Fruit fly (Drosophila melanogaster) whole organism, embryonic: Measurements from ENCODE around the gene TwdlE.
A peak's percentile ranks its signal among the peaks of the same experiment; 100 is the strongest.

ENCODE experiments used
- CG11504 ChIP-seq: fragments of 200-800 bp; sonication (Bioruptor generic); optimal IDR thresholded peaks from 3 replicates; lab custom pipeline; 2019; ENCODE audit warnings: missing biosample characterization, mild to moderate bottlenecking, missing genetic modification characterization, moderate library complexity
- CG11723 ChIP-seq: fragments of 200-800 bp; sonication (Bioruptor generic); optimal IDR thresholded peaks from 2 replicates; lab custom pipeline; 2017; ENCODE audit warnings: missing biosample characterization, mild to moderate bottlenecking, missing genetic modification characterization
- CG12155 ChIP-seq: fragments of 200-800 bp; sonication (Bioruptor generic); optimal IDR thresholded peaks from 3 replicates; lab custom pipeline; 2016; ENCODE audit warnings: missing biosample characterization, missing genetic modification characterization
- CG12769 ChIP-seq: fragments of 200-800 bp; sonication (Bioruptor generic); optimal IDR thresholded peaks from 2 replicates; lab custom pipeline; 2019; ENCODE audit warnings: missing biosample characterization, mild to moderate bottlenecking, missing genetic modification characterization, moderate library complexity
- CG13296 ChIP-seq: fragments of 200-800 bp; sonication (Bioruptor generic); optimal IDR thresholded peaks from 3 replicates; lab custom pipeline; 2018; ENCODE audit warnings: missing biosample characterization, mild to moderate bottlenecking, missing genetic modification characterization
- CG13624 ChIP-seq: fragments of 200-800 bp; sonication (Bioruptor generic); optimal IDR thresholded peaks from 2 replicates; lab custom pipeline; 2016; ENCODE audit warnings: missing biosample characterization, missing genetic modification characterization
- CG14014 ChIP-seq: fragments of 200-800 bp; sonication (Bioruptor generic); IDR thresholded peaks from 2 replicates; pipeline ENCODE4 v1.3.6; 2022; ENCODE audit warnings: missing biosample characterization, missing genetic modification characterization
- CG14441 ChIP-seq: fragments of 200-800 bp; sonication (Bioruptor generic); IDR thresholded peaks from 2 replicates; pipeline ENCODE4 v1.3.6; 2022; ENCODE audit warnings: missing biosample characterization, missing genetic modification characterization
- CG14667 ChIP-seq: fragments of 200-800 bp; sonication (Bioruptor generic); IDR thresholded peaks from 2 replicates; pipeline ENCODE4 v1.3.6; 2022; ENCODE audit warnings: missing biosample characterization, missing genetic modification characterization
- CG15011 ChIP-seq: fragments of 200-800 bp; sonication (Bioruptor generic); optimal IDR thresholded peaks from 3 replicates; lab custom pipeline; 2018; ENCODE audit warnings: missing biosample characterization, mild to moderate bottlenecking, missing genetic modification characterization
- CG15269 ChIP-seq: fragments of 200-800 bp; sonication (Bioruptor generic); optimal IDR thresholded peaks from 2 replicates; lab custom pipeline; 2018; ENCODE audit warnings: missing biosample characterization, mild to moderate bottlenecking, missing genetic modification characterization, moderate library complexity
- CG15514 ChIP-seq: fragments of 200-800 bp; sonication (Bioruptor generic); optimal IDR thresholded peaks from 3 replicates; lab custom pipeline; 2017; ENCODE audit warnings: missing biosample characterization, missing genetic modification characterization, mild to moderate bottlenecking, moderate library complexity, missing genetic modification reagents
- CG17385 ChIP-seq: fragments of 200-800 bp; sonication (Bioruptor generic); optimal IDR thresholded peaks from 3 replicates; lab custom pipeline; 2018; ENCODE audit warnings: missing biosample characterization, mild to moderate bottlenecking, missing genetic modification characterization
- CG2678 ChIP-seq: fragments of 200-800 bp; sonication (Bioruptor generic); optimal IDR thresholded peaks from 3 replicates; lab custom pipeline; 2019; ENCODE audit warnings: missing biosample characterization, mild to moderate bottlenecking, missing genetic modification characterization, moderate library complexity
- CG3281 ChIP-seq: fragments of 200-800 bp; sonication (Bioruptor generic); optimal IDR thresholded peaks from 3 replicates; lab custom pipeline; 2017; ENCODE audit warnings: missing biosample characterization, mild to moderate bottlenecking, missing genetic modification characterization
- CG4404 ChIP-seq: fragments of 200-800 bp; sonication (Bioruptor generic); IDR thresholded peaks from 2 replicates; pipeline ENCODE4 v1.3.6; 2022; ENCODE audit warnings: missing biosample characterization, missing genetic modification characterization
- CG5245 ChIP-seq: fragments of 200-800 bp; sonication (Bioruptor generic); optimal IDR thresholded peaks from 3 replicates; lab custom pipeline; 2016; ENCODE audit warnings: missing biosample characterization, missing genetic modification characterization
- CG6765 ChIP-seq: fragments of 200-800 bp; sonication (Bioruptor generic); optimal IDR thresholded peaks from 3 replicates; lab custom pipeline; 2017; ENCODE audit warnings: missing biosample characterization, mild to moderate bottlenecking, missing genetic modification characterization
- CG6854 ChIP-seq: fragments of 200-800 bp; sonication (Bioruptor generic); optimal IDR thresholded peaks from 3 replicates; lab custom pipeline; 2017; ENCODE audit warnings: missing biosample characterization, mild to moderate bottlenecking, missing genetic modification characterization
- CG7357 ChIP-seq: fragments of 200-800 bp; sonication (Bioruptor generic); IDR thresholded peaks from 3 replicates; pipeline ENCODE4 v1.3.6; 2022; ENCODE audit warnings: missing biosample characterization, missing genetic modification characterization
- CG7839 ChIP-seq: fragments of 200-800 bp; sonication (Bioruptor generic); optimal IDR thresholded peaks from 3 replicates; lab custom pipeline; 2018; ENCODE audit warnings: missing biosample characterization, mild to moderate bottlenecking, missing genetic modification characterization, moderate library complexity
- CG9932 ChIP-seq: fragments of 200-800 bp; sonication (Bioruptor generic); IDR thresholded peaks from 2 replicates; pipeline ENCODE4 v1.3.6; 2022; ENCODE audit warnings: missing biosample characterization, missing genetic modification characterization
- Fer3 ChIP-seq: fragments of 200-800 bp; sonication (Bioruptor generic); optimal IDR thresholded peaks from 2 replicates; lab custom pipeline; 2018; ENCODE audit warnings: missing biosample characterization, mild to moderate bottlenecking, missing genetic modification characterization, moderate library complexity
- HmgZ ChIP-seq: fragments of 200-800 bp; sonication (Bioruptor generic); optimal IDR thresholded peaks from 2 replicates; lab custom pipeline; 2018; ENCODE audit warnings: missing biosample characterization, mild to moderate bottlenecking, missing genetic modification characterization
- Hsf ChIP-seq: fragments of 200-800 bp; sonication (Bioruptor generic); optimal IDR thresholded peaks from 3 replicates; lab custom pipeline; 2016; ENCODE audit warnings: missing biosample characterization, missing genetic modification characterization
- Neu2 ChIP-seq: fragments of 200-800 bp; sonication (Bioruptor generic); optimal IDR thresholded peaks from 3 replicates; lab custom pipeline; 2016; ENCODE audit warnings: missing biosample characterization, missing genetic modification characterization, borderline replicate concordance
- Nf-YC ChIP-seq: fragments of 200-800 bp; optimal IDR thresholded peaks from 3 replicates; lab custom pipeline; 2019; ENCODE audit warnings: missing biosample characterization, mild to moderate bottlenecking, missing genetic modification characterization, moderate library complexity
- Rfx ChIP-seq: fragments of 200-800 bp; sonication (Bioruptor generic); IDR thresholded peaks from 2 replicates; pipeline ENCODE4 v1.3.6; 2022; ENCODE audit warnings: missing biosample characterization, missing genetic modification characterization
- Sox100B ChIP-seq: fragments of 200-800 bp; sonication (Bioruptor generic); optimal IDR thresholded peaks from 3 replicates; lab custom pipeline; 2018; ENCODE audit warnings: missing biosample characterization, mild to moderate bottlenecking, missing genetic modification characterization
- Xbp1 ChIP-seq: fragments of 200-800 bp; sonication (Bioruptor generic); optimal IDR thresholded peaks from 3 replicates; lab custom pipeline; 2016; ENCODE audit warnings: missing biosample characterization, mild to moderate bottlenecking, missing genetic modification characterization
- Xrp1 ChIP-seq: fragments of 200-800 bp; sonication (Bioruptor generic); IDR thresholded peaks from 2 replicates; pipeline ENCODE4 v1.3.6; 2022; ENCODE audit warnings: missing biosample characterization, missing genetic modification characterization
- ap ChIP-seq: fragments of 200-800 bp; sonication (Bioruptor generic); IDR thresholded peaks from 2 replicates; pipeline ENCODE4 v1.3.6; 2022; ENCODE audit warnings: missing biosample characterization, missing genetic modification characterization
- chinmo ChIP-seq: fragments of 200-800 bp; sonication (Bioruptor generic); IDR thresholded peaks from 4 replicates; pipeline ENCODE4 v1.3.6; 2022; ENCODE audit warnings: missing biosample characterization, missing genetic modification characterization; ENCODE audit not compliant: partially characterized antibody
- danr ChIP-seq: fragments of 200-800 bp; sonication (Bioruptor generic); IDR thresholded peaks from 2 replicates; pipeline ENCODE4 v1.3.6; 2022; ENCODE audit warnings: missing biosample characterization, missing genetic modification characterization
- eve ChIP-seq, 2 experiments: fragments of >200 bp; optimal IDR thresholded peaks; 2 replicates each; lab custom pipeline; 2017; ENCODE audit warnings: missing biosample characterization in 2 of 2, missing genetic modification characterization in 2 of 2
- grau ChIP-seq: fragments of 200-800 bp; optimal IDR thresholded peaks from 3 replicates; lab custom pipeline; 2019; ENCODE audit warnings: missing biosample characterization, mild to moderate bottlenecking, missing genetic modification characterization, moderate library complexity
- ind ChIP-seq: fragments of 200-800 bp; sonication (Bioruptor generic); optimal IDR thresholded peaks from 3 replicates; lab custom pipeline; 2016; ENCODE audit warnings: missing biosample characterization, missing genetic modification characterization
- klu ChIP-seq: fragments of 200-800 bp; sonication (Bioruptor generic); IDR thresholded peaks from 2 replicates; pipeline ENCODE4 v1.3.6; 2022; ENCODE audit warnings: missing biosample characterization, missing genetic modification characterization
- kni ChIP-seq: fragments of 200-800 bp; sonication (Bioruptor generic); optimal IDR thresholded peaks from 3 replicates; lab custom pipeline; 2017; ENCODE audit warnings: mild to moderate bottlenecking, missing biosample characterization, missing genetic modification reagents, missing genetic modification characterization
- nau ChIP-seq: fragments of 200-800 bp; sonication (Bioruptor generic); optimal IDR thresholded peaks from 3 replicates; lab custom pipeline; 2017; ENCODE audit warnings: missing biosample characterization, mild to moderate bottlenecking, missing genetic modification characterization, missing genetic modification reagents
- nerfin-1 ChIP-seq: fragments of 200-800 bp; sonication (Bioruptor generic); optimal IDR thresholded peaks from 3 replicates; lab custom pipeline; 2019; ENCODE audit warnings: missing biosample characterization, mild to moderate bottlenecking, missing genetic modification characterization, moderate library complexity
- nmo ChIP-seq: fragments of 200-800 bp; sonication (Bioruptor generic); optimal IDR thresholded peaks from 2 replicates; lab custom pipeline; 2018; ENCODE audit warnings: missing biosample characterization, mild to moderate bottlenecking, missing genetic modification characterization, moderate library complexity
- pan ChIP-seq, 4 experiments: fragments of >200 bp in 3 of 4; fragments of 200-800 bp in 1 of 4; sonication (Bioruptor generic) in 1 of 4; optimal IDR thresholded peaks in 3 of 4; IDR thresholded peaks in 1 of 4; 2 replicates each; pipeline versions ENCODE4 v1.3.6 to Lab custom; 2017 to 2022; ENCODE audit warnings: missing biosample characterization in 2 of 4, missing genetic modification characterization in 2 of 4, mixed read lengths in 1 of 4
- prd ChIP-seq, 3 experiments: fragments of >200 bp in 2 of 3; fragments of 200-800 bp in 1 of 3; sonication (Bioruptor generic) in 1 of 3; optimal IDR thresholded peaks in 2 of 3; IDR thresholded peaks in 1 of 3; 2 replicates in 2 of 3; 3 replicates in 1 of 3; pipeline versions ENCODE4 v1.3.6 to Lab custom; 2017 to 2022; ENCODE audit warnings: missing biosample characterization in 1 of 3, missing genetic modification characterization in 1 of 3
- slou ChIP-seq: fragments of 200-800 bp; sonication (Bioruptor generic); optimal IDR thresholded peaks from 3 replicates; lab custom pipeline; 2016; ENCODE audit warnings: missing biosample characterization, missing genetic modification characterization
- tgo ChIP-seq: fragments of 200-800 bp; sonication (Bioruptor generic); IDR thresholded peaks from 3 replicates; pipeline ENCODE4 v1.3.6; 2022; ENCODE audit warnings: missing biosample characterization, missing genetic modification characterization
- tin ChIP-seq: fragments of 200-800 bp; sonication (Bioruptor generic); optimal IDR thresholded peaks from 3 replicates; lab custom pipeline; 2016; ENCODE audit warnings: missing biosample characterization, missing genetic modification characterization

The TwdlE gene

DNA sequence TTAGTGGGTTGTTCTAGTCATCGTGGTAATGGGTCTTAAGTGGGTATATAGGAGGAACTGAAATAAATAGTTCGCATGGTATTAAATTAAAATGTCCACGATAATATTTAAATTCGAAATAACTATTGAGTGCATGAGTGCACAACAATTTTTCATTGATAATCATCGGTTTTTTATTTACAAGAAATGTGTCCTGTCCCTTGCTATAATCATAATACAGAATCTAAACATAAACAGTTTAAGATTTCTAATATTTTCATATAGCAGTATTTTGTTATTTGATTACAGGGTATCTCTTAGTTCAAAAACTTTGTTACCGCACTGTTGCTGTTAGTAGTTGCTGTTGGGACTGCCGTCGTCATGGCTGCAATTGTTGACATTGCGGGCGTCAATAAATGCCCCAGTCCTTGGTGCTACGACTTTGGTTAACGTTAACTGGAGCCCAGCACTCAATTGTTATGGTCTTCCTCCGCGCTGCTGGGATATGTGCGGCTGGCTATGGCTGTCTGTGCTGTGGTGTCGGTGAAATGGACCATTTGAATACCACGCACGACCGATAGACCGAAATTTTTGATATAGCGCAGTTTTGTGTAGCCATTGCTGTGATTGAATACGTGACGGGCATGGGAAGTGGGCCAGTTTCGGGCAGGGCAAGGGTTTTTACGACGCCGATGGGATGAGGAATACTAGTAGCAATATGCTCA is 11.3 kb upstream of the TwdlE start (continued):
- TF ChIP-seq pan (optimal IDR thresholded peaks at IDR 0.05; lab: Kevin White, UChicago) (no peak), pan (GFP tag; optimal IDR thresholded peaks at IDR 0.05 in 1 of 2, IDR thresholded peaks at IDR 0.05 in 1 of 2) (peak in 1 of 2 experiments; percentile 30), chinmo (GFP tag; lab: Robert Waterston, UW) (0 out of 4 replicates have a peak, but pooled peaks have one; percentile 34), tgo (no peak; the same call in 2 of the 3 replicates), CG5245 (GFP tag; lab: Kevin White, UChicago) (no peak), CG3281 (GFP tag; lab: Kevin White, UChicago) (peak; percentile 67), grau (peak; percentile 77), CG13624 (GFP tag; lab: Kevin White, UChicago) (peak; percentile 34), CG15011 (GFP tag; lab: Kevin White, UChicago) (peak; percentile 39), CG11723 (GFP tag; lab: Kevin White, UChicago) (no peak), nmo (GFP tag; lab: Kevin White, UChicago) (peak; percentile 51), eve (GFP tag; optimal IDR thresholded peaks at IDR 0.05; lab: Kevin White, UChicago) (peak in 1 of 2 experiments; percentile 51), CG9932 (GFP tag; lab: Robert Waterston, UW) (peak; percentile 46), Fer3 (peak; percentile 49), ind (peak; percentile 20), CG6765 (GFP tag; lab: Kevin White, UChicago) (peak; percentile 3), CG15269 (tag; lab: Kevin White, UChicago) (peak; percentile 73), CG12769 (peak; percentile 10), slou (GFP tag; lab: Kevin White, UChicago) (peak; percentile 46), danr (GFP tag; lab: Robert Waterston, UW) (0 out of 2 replicates have a peak, but pooled peaks have one; percentile 33), CG7357 (0 out of 3 replicates have a peak, but pooled peaks have one; percentile 38), nerfin-1 (tag; lab: Kevin White, UChicago) (no peak), Xrp1 (GFP tag; lab: Robert Waterston, UW) (no peak; the same call in 1 of the 2 replicates), Xbp1 (peak; percentile 42), CG15514 (GFP tag; lab: Kevin White, UChicago) (peak; percentile 41), CG14667 (0 out of 2 replicates have a peak, but pooled peaks have one; percentile 23), CG7839 (tag; lab: Kevin White, UChicago) (peak; percentile 72), Sox100B (GFP tag; lab: Kevin White, UChicago) (peak; percentile 44), nau (GFP tag; lab: Kevin White, UChicago) (peak; percentile 59), CG12155 (GFP tag; lab: Kevin White, UChicago) (peak; percentile 9), CG4404 (GFP tag; lab: Robert Waterston, UW) (0 out of 2 replicates have a peak, but pooled peaks have one; percentile 24), CG11504 (tag; lab: Kevin White, UChicago) (peak; percentile 65), CG17385 (GFP tag; lab: Kevin White, UChicago) (peak; percentile 40), ap (GFP tag; lab: Robert Waterston, UW) (no peak), prd (optimal IDR thresholded peaks at IDR 0.05; lab: Kevin White, UChicago) (no peak), prd (GFP tag; IDR thresholded peaks at IDR 0.05; lab: Robert Waterston, UW) (0 out of 3 replicates have a peak, but pooled peaks have one; percentile 8), klu (GFP tag; lab: Robert Waterston, UW) (no peak), HmgZ (tag; lab: Kevin White, UChicago) (peak; percentile 17), CG2678 (peak; percentile 80), Rfx (GFP tag; lab: Robert Waterston, UW) (peak; percentile 27; the same call in 1 of the 2 replicates), tin (GFP tag; lab: Kevin White, UChicago) (peak; percentile 15), CG14014 (GFP tag; lab: Robert Waterston, UW) (peak; percentile 69), kni (GFP tag; lab: Kevin White, UChicago) (peak; percentile 73), CG14441 (GFP tag; lab: Robert Waterston, UW) (0 out of 2 replicates have a peak, but pooled peaks have one; percentile 10), Nf-YC (tag; lab: Kevin White, UChicago) (peak; percentile 4), Neu2 (GFP tag; lab: Kevin White, UChicago) (no peak), CG13296 (GFP tag; lab: Kevin White, UChicago) (peak; percentile 34), Hsf (GFP tag; lab: Kevin White, UChicago) (peak; percentile 25), CG6854 (GFP tag; lab: Kevin White, UChicago) (peak; percentile 39)
